Worm (Caenorhabditis elegans): ENCODE data around the gene wdr-60.
A peak's percentile ranks its signal among the peaks of the same experiment; 100 is the strongest.

The wdr-60 gene

ce11 chrIII:5023642-5024041, 36.6 kb downstream of the wdr-60 start:
- TF ChIP-seq gmeb-2 (tag; optimal IDR thresholded peaks at IDR 0.05) (no peak), unc-55 (GFP tag; optimal IDR thresholded peaks at IDR 0.05) (no peak), madf-2 (tag; optimal IDR thresholded peaks at IDR 0.05) (no peak), ahr-1 (tag; optimal IDR thresholded peaks at IDR 0.05) (no peak), pag-3 (tag; optimal IDR thresholded peaks at IDR 0.05; ENCODE audit: borderline replicate concordance) (no peak), elt-2 (tag; optimal IDR thresholded peaks at IDR 0.05) (no peak), fkh-6 (tag; optimal IDR thresholded peaks at IDR 0.05) (no peak), pha-2 (tag; optimal IDR thresholded peaks at IDR 0.05) (no peak), rnt-1 (tag; optimal IDR thresholded peaks at IDR 0.05) (no peak), K02D7.2 (tag; optimal IDR thresholded peaks at IDR 0.05) (no peak), hlh-15 (tag; optimal IDR thresholded peaks at IDR 0.05) (no peak), F13H6.1 (tag; optimal IDR thresholded peaks at IDR 0.05) (no peak), ceh-2 (tag; optimal IDR thresholded peaks at IDR 0.05) (no peak), dve-1 (tag; optimal IDR thresholded peaks at IDR 0.05) (no peak), unc-3 (GFP tag; conservative IDR thresholded peaks at IDR 0.05) (no peak), unc-3 (tag; optimal IDR thresholded peaks at IDR 0.05) (no peak), elt-4 (tag; optimal IDR thresholded peaks at IDR 0.05) (no peak), T23F11.4 (GFP tag; optimal IDR thresholded peaks at IDR 0.05) (no peak), che-1 (tag; optimal IDR thresholded peaks at IDR 0.05) (no peak), ets-4 (tag; optimal IDR thresholded peaks at IDR 0.05) (no peak), tbx-7 (tag; optimal IDR thresholded peaks at IDR 0.05) (no peak)

ce11 chrIII:5024393-5024964, 37.5 kb downstream of the wdr-60 start, which contains the start of gene pcf-11:
TSS of gene pcf-11 (plus strand) at chrIII:5024914.
- TF ChIP-seq tbx-2 (tag; optimal IDR thresholded peaks at IDR 0.05) (peak; percentile 17), unc-55 (GFP tag; optimal IDR thresholded peaks at IDR 0.05) (peak; percentile 70), hlh-13 (GFP tag; optimal IDR thresholded peaks at IDR 0.05) (no peak), C38D4.7 (GFP tag; optimal IDR thresholded peaks at IDR 0.05) (no peak), ref-2 (tag; optimal IDR thresholded peaks at IDR 0.05) (peak; percentile 63), hlh-15 (tag; optimal IDR thresholded peaks at IDR 0.05) (no peak), unc-42 (tag; optimal IDR thresholded peaks at IDR 0.05) (peak; percentile 27), ceh-19 (GFP tag; optimal IDR thresholded peaks at IDR 0.05) (no peak), nfya-1 (tag; optimal IDR thresholded peaks at IDR 0.05) (peak; percentile 68), unc-86 (tag; optimal IDR thresholded peaks at IDR 0.05) (peak; percentile 7), ceh-14 (tag; optimal IDR thresholded peaks at IDR 0.05) (no peak), ceh-2 (tag; optimal IDR thresholded peaks at IDR 0.05) (peak; percentile 18), ets-4 (tag; optimal IDR thresholded peaks at IDR 0.05) (peak; percentile 43), hlh-30 (tag; optimal IDR thresholded peaks at IDR 0.05; ENCODE audit: insufficient read depth) (peak; percentile 88), mec-3 (tag; optimal IDR thresholded peaks at IDR 0.05; ENCODE audit: borderline replicate concordance) (no peak), ceh-31 (tag; optimal IDR thresholded peaks at IDR 0.05) (peak; percentile 53), fax-1 (tag; optimal IDR thresholded peaks at IDR 0.05) (no peak), ceh-18 (tag; optimal IDR thresholded peaks at IDR 0.05) (no peak), pag-3 (tag; optimal IDR thresholded peaks at IDR 0.05; ENCODE audit: borderline replicate concordance) (no peak), ama-1 (optimal IDR thresholded peaks at IDR 0.05) (no peak), ceh-48 (tag; optimal IDR thresholded peaks at IDR 0.05) (peak; percentile 83), ceh-45 (GFP tag; IDR thresholded peaks at IDR 0.05) (no peak), pros-1 (tag; optimal IDR thresholded peaks at IDR 0.05) (peak; percentile 14), C08G9.2 (tag; optimal IDR thresholded peaks at IDR 0.05) (no peak), ztf-16 (tag; optimal IDR thresholded peaks at IDR 0.05) (no peak), rnt-1 (tag; optimal IDR thresholded peaks at IDR 0.05) (peak; percentile 35), sox-4 (tag; optimal IDR thresholded peaks at IDR 0.05) (no peak)
